Fruit fly (Drosophila melanogaster): ENCODE results near the gene CG2003.

CG2003 gene

DNA sequence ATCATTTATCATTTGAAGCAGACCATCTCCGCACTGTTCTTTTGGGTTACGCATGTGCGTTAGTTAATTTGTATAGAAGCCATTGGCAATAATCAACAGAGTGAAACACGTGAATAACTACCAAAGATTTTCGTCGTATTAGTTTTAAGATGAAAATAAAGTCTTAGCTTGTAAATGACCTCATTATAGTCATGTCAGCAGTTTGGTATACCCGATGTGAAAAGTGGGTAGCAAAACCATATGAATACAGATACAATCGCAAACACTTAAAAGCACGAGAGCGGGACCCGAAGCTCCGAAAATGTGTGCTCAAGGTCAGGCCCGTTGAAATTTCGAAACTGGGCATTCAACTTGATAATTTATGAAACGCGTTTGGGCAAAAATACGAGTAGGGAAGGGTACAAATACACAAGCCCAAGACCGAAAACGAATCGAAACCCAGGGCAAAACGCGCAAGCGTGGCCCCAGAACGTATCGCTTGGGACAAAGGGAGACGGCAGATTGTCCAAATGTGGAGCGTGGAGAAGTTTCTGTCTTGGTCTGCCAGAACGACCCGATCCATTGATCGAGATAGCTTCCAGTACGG, at the start of gene CG2003:
CG2003 (plus strand) TSS at position 574 of the 586 bp plus-strand sequence.
- no peak for TF ChIP-seq CG17801 (GFP tag; optimal IDR thresholded peaks at IDR 0.05; ENCODE audit: partially characterized antibody)

DNA sequence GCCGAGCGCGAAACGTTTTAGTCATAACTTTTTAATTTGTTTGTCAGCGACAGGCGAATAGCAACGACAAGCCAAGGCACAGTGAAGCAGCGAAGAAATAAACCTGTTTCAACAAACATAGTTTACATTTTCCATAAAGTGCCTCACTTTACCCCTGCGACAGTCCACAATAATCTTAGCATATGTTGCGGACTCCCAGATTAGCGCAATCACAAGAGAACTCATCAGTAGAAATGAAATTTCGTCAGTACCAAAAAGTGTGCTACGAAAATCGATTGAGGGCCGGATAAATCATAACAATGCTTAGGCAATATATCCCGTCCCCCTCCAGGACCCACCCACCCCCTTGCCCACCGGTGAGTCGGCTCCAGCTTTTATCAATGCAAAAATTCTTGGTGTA, 49.5 kb upstream of the CG2003 start:
- no peak for TF ChIP-seq CG17801 (GFP tag; optimal IDR thresholded peaks at IDR 0.05; ENCODE audit: partially characterized antibody)

- peak; percentile 25 for TF ChIP-seq CG17801 (GFP tag; optimal IDR thresholded peaks at IDR 0.05; ENCODE audit: partially characterized antibody)
Observed at dm6 chr3R:31936003-31936496, 41.9 kb upstream of the CG2003 start.

- TF ChIP-seq CG17801 (GFP tag; optimal IDR thresholded peaks at IDR 0.05; ENCODE audit: partially characterized antibody) = no peak
Observed at dm6 chr3R:31937143-31937765, 40.7 kb upstream of the CG2003 start.

- no peak for TF ChIP-seq CG17801 (GFP tag; optimal IDR thresholded peaks at IDR 0.05; ENCODE audit: partially characterized antibody)
Observed at dm6 chr3R:31937874-31938617, 39.9 kb upstream of the CG2003 start.

DNA sequence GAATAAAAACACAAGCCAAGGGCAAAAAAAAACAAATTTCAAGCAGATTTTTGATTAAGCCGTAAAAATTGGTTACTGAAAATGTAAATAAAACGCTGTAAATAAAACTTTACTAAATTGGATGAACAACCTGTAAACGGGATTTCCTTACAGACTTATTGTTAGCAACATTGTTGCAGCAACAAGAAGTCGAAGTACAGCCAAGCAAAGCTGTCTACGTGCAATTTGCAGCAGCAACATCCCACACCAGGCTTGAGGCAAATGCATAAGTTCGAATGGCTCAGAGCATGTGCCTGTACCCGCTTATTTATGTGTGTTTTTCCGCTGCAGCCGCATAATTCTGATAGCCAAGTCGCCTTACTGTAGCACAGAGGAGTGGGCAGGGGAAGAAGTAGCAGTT, 38.3 kb upstream of the CG2003 start:
- TF ChIP-seq CG17801 (GFP tag; optimal IDR thresholded peaks at IDR 0.05; ENCODE audit: partially characterized antibody) = no peak

dm6 chr3R:31940140-31940539, 37.8 kb upstream of the CG2003 start:
- TF ChIP-seq CG17801 (GFP tag; optimal IDR thresholded peaks at IDR 0.05; ENCODE audit: partially characterized antibody) = no peak

DNA sequence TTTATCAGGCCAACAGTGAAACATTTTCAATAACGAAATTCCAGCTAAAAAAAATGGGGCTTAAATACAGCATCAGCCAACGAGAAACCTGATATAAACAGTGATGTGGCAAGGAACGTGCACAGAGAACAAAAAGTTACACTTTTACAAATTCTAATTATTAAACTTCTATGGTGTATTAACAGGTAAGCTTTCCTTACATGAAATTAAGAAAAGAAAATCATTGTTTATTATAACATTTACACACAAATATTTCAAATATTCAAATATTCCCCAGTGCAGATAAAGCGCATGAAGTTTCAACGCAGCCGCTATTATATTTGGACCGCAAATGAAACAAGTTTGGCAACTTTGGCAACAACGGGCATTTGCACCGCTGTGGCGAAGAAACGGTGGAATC, 36.3 kb upstream of the CG2003 start:
- TF ChIP-seq CG17801 (GFP tag; optimal IDR thresholded peaks at IDR 0.05; ENCODE audit: partially characterized antibody) = no peak

- TF ChIP-seq CG17801 (GFP tag; optimal IDR thresholded peaks at IDR 0.05; ENCODE audit: partially characterized antibody) = no peak
Observed at dm6 chr3R:31943720-31944586, 34.0 kb upstream of the CG2003 start.

dm6 chr3R:31945684-31946083, 32.2 kb upstream of the CG2003 start:
- no peak for TF ChIP-seq CG17801 (GFP tag; optimal IDR thresholded peaks at IDR 0.05; ENCODE audit: partially characterized antibody)

DNA sequence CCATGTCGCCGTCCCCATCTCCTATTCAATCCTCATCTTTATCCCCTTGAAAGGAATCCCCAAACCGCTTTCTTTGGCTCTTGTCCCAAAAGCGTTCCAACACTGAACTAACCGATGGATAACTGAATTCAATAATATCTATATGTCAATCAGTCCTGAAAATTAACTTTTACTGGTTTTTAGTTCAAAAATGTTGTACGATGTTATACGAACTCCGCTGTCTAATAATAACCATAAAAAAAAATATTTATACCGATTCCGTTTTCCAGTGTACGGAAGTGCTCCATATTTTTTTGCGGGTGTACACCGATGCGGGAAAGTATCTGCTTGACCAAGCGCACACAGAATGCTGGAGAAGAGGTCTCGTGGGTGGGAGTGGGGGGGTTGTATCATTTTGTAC, 28.5 kb upstream of the CG2003 start:
- TF ChIP-seq CG17801 (GFP tag; optimal IDR thresholded peaks at IDR 0.05; ENCODE audit: partially characterized antibody) = no peak

dm6 chr3R:31954463-31954862, 23.5 kb upstream of the CG2003 start:
- TF ChIP-seq CG17801 (GFP tag; optimal IDR thresholded peaks at IDR 0.05; ENCODE audit: partially characterized antibody) = no peak

DNA sequence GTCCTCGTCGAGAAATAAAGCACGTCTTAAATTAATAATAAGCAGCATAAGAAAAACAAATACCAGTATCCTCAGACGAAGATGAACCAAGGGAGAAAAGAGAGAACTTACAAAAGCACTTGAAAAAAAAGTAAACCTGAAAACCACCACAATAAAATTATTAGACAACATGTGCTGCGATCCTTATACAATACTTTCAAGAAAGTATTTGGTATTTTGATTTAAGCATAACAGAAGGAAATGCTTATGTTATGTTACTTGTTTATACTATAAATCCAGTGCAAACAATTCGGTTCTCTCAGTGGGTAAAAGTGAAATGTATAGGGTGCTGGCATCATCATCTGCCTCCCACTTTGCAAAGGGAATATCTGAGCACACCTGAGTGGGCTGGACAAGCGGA, 21.7 kb upstream of the CG2003 start:
- no peak for TF ChIP-seq CG17801 (GFP tag; optimal IDR thresholded peaks at IDR 0.05; ENCODE audit: partially characterized antibody)

DNA sequence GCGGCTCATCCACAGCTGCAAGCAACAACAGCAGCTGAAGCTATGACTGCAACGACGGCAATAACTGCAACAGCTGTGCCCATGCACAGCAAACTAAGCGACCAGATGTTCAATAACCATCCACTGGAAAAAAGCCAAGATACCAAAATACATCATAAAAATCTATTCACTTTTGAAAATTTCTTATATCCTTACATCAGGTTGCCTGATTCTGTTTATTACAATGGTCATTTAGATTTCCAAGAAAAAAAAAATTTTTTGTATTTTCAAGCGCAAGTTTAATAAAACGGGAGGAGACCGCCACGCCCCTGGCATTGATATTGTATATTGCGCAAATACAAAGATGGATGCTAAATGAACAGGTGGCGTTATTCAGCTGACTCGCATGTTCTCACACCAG, 16.6 kb upstream of the CG2003 start:
- no peak for TF ChIP-seq CG17801 (GFP tag; optimal IDR thresholded peaks at IDR 0.05; ENCODE audit: partially characterized antibody)

DNA sequence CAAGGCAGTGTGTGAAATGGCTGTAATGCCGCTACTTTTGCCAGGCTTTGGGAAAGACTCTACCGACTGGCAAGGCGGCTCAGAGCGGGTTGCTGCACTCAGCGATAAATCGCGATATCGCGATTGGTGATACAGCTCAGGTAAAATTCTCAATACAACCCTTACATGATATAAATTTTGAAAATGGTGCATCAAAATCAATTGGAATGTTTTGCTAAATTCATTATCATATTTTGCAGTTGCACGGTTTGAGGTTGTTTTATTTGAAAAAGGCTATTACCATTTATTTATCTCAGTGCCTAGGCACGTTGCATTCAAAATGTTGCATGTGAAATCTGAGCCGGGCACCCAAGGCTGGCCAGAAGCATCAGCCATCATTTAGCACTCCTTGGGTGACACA, 14.8 kb upstream of the CG2003 start:
- no peak for TF ChIP-seq CG17801 (GFP tag; optimal IDR thresholded peaks at IDR 0.05; ENCODE audit: partially characterized antibody)
